Worm (Caenorhabditis elegans): ENCODE data around the gene ttr-50.

Gene ttr-50

DNA sequence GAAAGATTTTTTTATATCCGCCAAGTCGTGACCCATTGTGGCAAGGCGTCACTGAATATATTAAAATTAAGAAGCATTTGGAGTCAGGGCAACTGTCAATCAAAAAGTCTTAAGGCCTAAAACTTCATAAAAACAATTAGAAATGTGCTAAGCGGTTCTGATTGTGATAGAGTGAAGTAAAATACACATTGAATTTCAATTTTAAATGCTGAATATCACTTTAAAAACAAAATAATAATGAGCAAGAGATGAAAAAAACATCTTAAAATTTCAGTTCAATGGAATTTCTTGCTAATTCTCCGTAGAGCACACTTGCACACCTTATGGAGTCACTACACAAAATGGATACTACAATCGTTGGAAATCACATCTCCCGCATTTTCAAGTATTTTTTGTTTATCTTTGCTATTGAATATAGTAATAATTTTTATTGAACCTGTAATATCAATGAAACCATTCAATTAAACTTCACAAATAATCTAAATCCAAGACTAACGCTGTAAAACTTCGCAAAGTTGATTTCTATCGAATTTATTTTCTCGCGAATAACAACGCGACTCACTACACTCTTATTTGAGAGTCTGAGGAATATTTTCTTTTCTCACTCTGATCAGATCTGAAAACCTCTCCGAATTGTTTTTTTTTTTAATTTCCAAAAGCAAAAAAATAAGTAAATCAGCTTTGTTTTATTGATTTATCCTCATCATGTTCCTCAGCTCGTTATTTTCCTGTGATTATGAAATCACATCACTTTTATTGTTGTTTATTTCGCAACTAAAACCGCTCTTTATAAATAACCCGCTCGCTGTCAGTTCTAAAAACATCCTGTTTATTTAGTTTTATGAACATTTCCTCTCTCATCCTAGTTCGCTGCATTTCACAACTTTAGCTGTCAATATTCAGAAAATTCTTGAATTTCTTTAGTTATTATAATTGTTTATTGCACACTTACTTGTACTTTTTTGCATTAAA is 5.1 kb downstream of the ttr-50 start, which contains the start of gene mars-1:
mars-1 (minus strand) TSS at position 51 of the 972 bp plus-strand sequence.
- TF ChIP-seq Y67H2A.10 (GFP tag; conservative IDR thresholded peaks at IDR 0.05) (no peak), repo-1 (tag; optimal IDR thresholded peaks at IDR 0.05) (no peak), ama-1 (optimal IDR thresholded peaks at IDR 0.05) (no peak), ama-1 (GFP tag; optimal IDR thresholded peaks at IDR 0.05) (no peak), T07F8.4 (tag; optimal IDR thresholded peaks at IDR 0.05) (no peak), madf-6 (GFP tag; IDR thresholded peaks at IDR 0.05) (no peak), ztf-18 (tag; optimal IDR thresholded peaks at IDR 0.05) (no peak), aptf-2 (GFP tag; conservative IDR thresholded peaks at IDR 0.05) (no peak), K12H6.12 (tag; optimal IDR thresholded peaks at IDR 0.05) (peak; percentile 57), nhr-80 (tag; optimal IDR thresholded peaks at IDR 0.05) (peak; percentile 44), ceh-100 (GFP tag; IDR thresholded peaks at IDR 0.05) (peak; percentile 95), B0261.1 (tag; optimal IDR thresholded peaks at IDR 0.05) (no peak), lin-40 (tag; optimal IDR thresholded peaks at IDR 0.05) (peak; percentile 18), D2030.7 (GFP tag; IDR thresholded peaks at IDR 0.05) (0 out of 2 replicates have a peak, but pooled peaks have one; percentile 19), mel-28 (tag; optimal IDR thresholded peaks at IDR 0.05; ENCODE audit: borderline replicate concordance) (no peak), attf-5 (GFP tag; optimal IDR thresholded peaks at IDR 0.05) (peak; percentile 54), bed-1 (GFP tag; IDR thresholded peaks at IDR 0.05) (no peak), Y53G8AR.9 (GFP tag; conservative IDR thresholded peaks at IDR 0.05) (no peak), atf-7 (tag; optimal IDR thresholded peaks at IDR 0.05) (no peak), ztf-28 (GFP tag; IDR thresholded peaks at IDR 0.05) (no peak), egl-18 (GFP tag; IDR thresholded peaks at IDR 0.05) (no peak), mcd-1 (GFP tag; IDR thresholded peaks at IDR 0.05) (peak; percentile 88), gei-17 (GFP tag; optimal IDR thresholded peaks at IDR 0.05) (no peak), let-607 (tag; optimal IDR thresholded peaks at IDR 0.05) (peak in 1 of 2 experiments; percentile 28), F23B12.7 (tag; optimal IDR thresholded peaks at IDR 0.05; ENCODE audit: insufficient read depth) (no peak), ekl-4 (GFP tag; IDR thresholded peaks at IDR 0.05) (no peak), pbrm-1 (GFP tag; IDR thresholded peaks at IDR 0.05) (0 out of 2 replicates have a peak, but pooled peaks have one; percentile 24), ztf-6 (GFP tag; IDR thresholded peaks at IDR 0.05) (no peak), hlh-26 (GFP tag; conservative IDR thresholded peaks at IDR 0.05) (no peak), lsl-1 (GFP tag; optimal IDR thresholded peaks at IDR 0.05) (peak; percentile 43), unc-62 (GFP tag; optimal IDR thresholded peaks at IDR 0.05) (no peak), unc-130 (GFP tag; optimal IDR thresholded peaks at IDR 0.05) (peak; percentile 49), F55B11.4 (tag; optimal IDR thresholded peaks at IDR 0.05; ENCODE audit: borderline replicate concordance, insufficient read depth) (no peak), F57C9.4 (tag; optimal IDR thresholded peaks at IDR 0.05) (no peak), lin-35 (GFP tag; optimal IDR thresholded peaks at IDR 0.05) (peak in 1 of 3 experiments; percentile 23), snpc-4 (GFP tag; optimal IDR thresholded peaks at IDR 0.05) (no peak), snpc-4 (tag; optimal IDR thresholded peaks at IDR 0.05) (peak in 2 of 4 experiments; percentile 12 to 41), Y95B8A.8 (GFP tag; IDR thresholded peaks at IDR 0.05) (no peak), F52B5.7 (tag; optimal IDR thresholded peaks at IDR 0.05) (no peak), lin-26 (GFP tag; IDR thresholded peaks at IDR 0.05) (no peak), T26A5.8 (tag; optimal IDR thresholded peaks at IDR 0.05) (no peak), efl-1 (GFP tag; optimal IDR thresholded peaks at IDR 0.05) (peak; percentile 3), tbx-9 (tag; optimal IDR thresholded peaks at IDR 0.05; ENCODE audit: borderline replicate concordance) (no peak), nfyb-1 (GFP tag; IDR thresholded peaks at IDR 0.05) (0 out of 2 replicates have a peak, but pooled peaks have one; percentile 42), dox-1 (GFP tag; IDR thresholded peaks at IDR 0.05) (peak; percentile 36; the same call in 1 of the 2 replicates), ceh-27 (GFP tag; optimal IDR thresholded peaks at IDR 0.05) (peak; percentile 8), F33H1.4 (GFP tag; IDR thresholded peaks at IDR 0.05) (0 out of 2 replicates have a peak, but pooled peaks have one; percentile 17)

Measured in whole organism, young adult.